Worm (Caenorhabditis elegans) whole organism, L4 larva: ENCODE measurements around the gene Y73F8A.35.
"Not testable (repeated sequence)": the region's sequence is repeated elsewhere in the genome, so short reads cannot be mapped to it uniquely, and the experiment has no call there.

Experiments
- lim-7 ChIP-seq: fragments of 200-800 bp; sonication (Bioruptor generic); IDR thresholded peaks from 2 replicates; pipeline ENCODE4 v1.3.6; 2022; ENCODE audit warnings: missing genetic modification characterization, missing compliant biosample characterization
- lin-39 ChIP-seq: fragments of 150-350 bp; optimal IDR thresholded peaks from 2 replicates; lab custom pipeline; 2014; ENCODE audit warnings: missing biosample characterization, missing genetic modification reagents, missing genetic modification characterization
- nhr-6 ChIP-seq: fragments of 150-350 bp; optimal IDR thresholded peaks from 2 replicates; lab custom pipeline; 2014; ENCODE audit warnings: missing biosample characterization, missing genetic modification characterization
- set-16 ChIP-seq: fragments of 200-800 bp; sonication (Bioruptor generic); IDR thresholded peaks from 2 replicates; pipeline ENCODE4 v1.3.6; 2022; ENCODE audit warnings: missing genetic modification reagents, missing genetic modification characterization, missing compliant biosample characterization
- ztf-11 ChIP-seq: fragments of 150-350 bp; optimal IDR thresholded peaks from 2 replicates; lab custom pipeline; 2014; ENCODE audit warnings: missing biosample characterization, missing genetic modification characterization

- TF ChIP-seq set-16 (GFP tag; lab: Robert Waterston, UW); lin-39 (tag; lab: Kevin White, UChicago); ztf-11 (tag; lab: Kevin White, UChicago); nhr-6; lim-7 (GFP tag; lab: Robert Waterston, UW): not testable (repeated sequence)
Measured at ce11 chrIV:15530486-15530885, 9.3 kb downstream of the Y73F8A.35 start.
